Worm (Caenorhabditis elegans): ENCODE results near the gene K09C4.5.

- TF ChIP-seq ceh-82 (tag; optimal IDR thresholded peaks at IDR 0.05) (no peak), ceh-28 (tag; optimal IDR thresholded peaks at IDR 0.05) (no peak)
These were observed 38.8 kb upstream of the K09C4.5 start, which contains the start of gene irg-7 for ce11 chrX:3243614-3244013.
